Worm (Caenorhabditis elegans) whole organism, L2 larva: ENCODE measurements around the gene qua-1.

Experiments used
- C34F6.9 ChIP-seq: fragments of 150-350 bp; optimal IDR thresholded peaks from 2 replicates; lab custom pipeline; 2014; ENCODE audit warnings: missing biosample characterization, missing genetic modification characterization
- F13H6.1 ChIP-seq: sonication (generic microtip); optimal IDR thresholded peaks from 2 replicates; lab custom pipeline; 2016; ENCODE audit warnings: missing genetic modification characterization, missing compliant biosample characterization
- R02D3.7 ChIP-seq: fragments of 150-350 bp; optimal IDR thresholded peaks from 2 replicates; lab custom pipeline; 2014; ENCODE audit warnings: missing biosample characterization, missing genetic modification characterization
- Y55F3AM.14 ChIP-seq: fragments of 200-800 bp; sonication (Bioruptor generic); optimal IDR thresholded peaks from 2 replicates; lab custom pipeline; 2018; ENCODE audit warnings: mild to moderate bottlenecking, missing genetic modification characterization, missing compliant biosample characterization
- ZK546.5 ChIP-seq: sonication (generic microtip); optimal IDR thresholded peaks from 2 replicates; lab custom pipeline; 2017; ENCODE audit warnings: missing biosample characterization, missing genetic modification characterization
- alr-1 ChIP-seq: fragments of 150-350 bp; optimal IDR thresholded peaks from 2 replicates; lab custom pipeline; 2014; ENCODE audit warnings: missing biosample characterization, missing genetic modification characterization
- aly-2 ChIP-seq: fragments of 150-350 bp; optimal IDR thresholded peaks from 2 replicates; lab custom pipeline; 2014; ENCODE audit warnings: missing biosample characterization, missing genetic modification characterization
- ama-1 ChIP-seq: fragments of 150-350 bp; optimal IDR thresholded peaks from 2 replicates; lab custom pipeline; 2018; ENCODE audit warnings: inconsistent platforms
- blmp-1 ChIP-seq: sonication (generic microtip); optimal IDR thresholded peaks from 2 replicates; lab custom pipeline; 2017; ENCODE audit warnings: missing genetic modification characterization, mild to moderate bottlenecking, missing compliant biosample characterization, antibody characterized with exemption, moderate library complexity; ENCODE audit not compliant: insufficient read depth
- ceh-16 ChIP-seq: fragments of 150-350 bp; optimal IDR thresholded peaks from 2 replicates; lab custom pipeline; 2014; ENCODE audit warnings: missing biosample characterization, missing genetic modification characterization
- ceh-82 ChIP-seq: fragments of 150-350 bp; optimal IDR thresholded peaks from 2 replicates; lab custom pipeline; 2014; ENCODE audit warnings: missing biosample characterization, missing genetic modification characterization
- crh-2 ChIP-seq: sonication (generic microtip); optimal IDR thresholded peaks from 2 replicates; lab custom pipeline; 2017; ENCODE audit warnings: missing biosample characterization, missing genetic modification characterization
- dmd-4 ChIP-seq: sonication (generic microtip); optimal IDR thresholded peaks from 2 replicates; lab custom pipeline; 2017; ENCODE audit warnings: missing biosample characterization, missing genetic modification characterization
- egl-27 ChIP-seq: sonication (generic microtip); optimal IDR thresholded peaks from 3 replicates; lab custom pipeline; 2017; ENCODE audit warnings: missing biosample characterization, missing genetic modification reagents, missing genetic modification characterization
- elt-1 ChIP-seq: fragments of 150-350 bp; optimal IDR thresholded peaks from 2 replicates; lab custom pipeline; 2014; ENCODE audit warnings: missing biosample characterization, missing genetic modification characterization
- elt-3 ChIP-seq: sonication (generic microtip); optimal IDR thresholded peaks from 2 replicates; lab custom pipeline; 2017; ENCODE audit warnings: missing biosample characterization, missing genetic modification characterization
- fos-1 ChIP-seq: fragments of 150-350 bp; optimal IDR thresholded peaks from 2 replicates; lab custom pipeline; 2014; ENCODE audit warnings: missing biosample characterization, missing genetic modification characterization
- gmeb-1 ChIP-seq: fragments of 150-350 bp; optimal IDR thresholded peaks from 2 replicates; lab custom pipeline; 2014; ENCODE audit warnings: missing biosample characterization, missing genetic modification characterization
- lin-11 ChIP-seq: fragments of 150-350 bp; sonication (generic microtip); optimal IDR thresholded peaks from 2 replicates; lab custom pipeline; 2014; ENCODE audit warnings: missing biosample characterization, missing genetic modification characterization, inconsistent platforms, mixed read lengths
- lin-13 ChIP-seq: fragments of 150-350 bp; optimal IDR thresholded peaks from 2 replicates; lab custom pipeline; 2014; ENCODE audit warnings: missing biosample characterization, missing genetic modification reagents, missing genetic modification characterization
- lin-39 ChIP-seq: fragments of 150-350 bp; optimal IDR thresholded peaks from 2 replicates; lab custom pipeline; 2014; ENCODE audit warnings: missing biosample characterization, missing genetic modification reagents, missing genetic modification characterization
- lsy-2 ChIP-seq, 2 experiments: fragments of 150-350 bp in 1 of 2; sonication (generic microtip) in 1 of 2; optimal IDR thresholded peaks; 2 replicates each; lab custom pipeline; 2014 to 2017; ENCODE audit warnings: missing biosample characterization in 2 of 2, missing genetic modification characterization in 2 of 2
- mab-5 ChIP-seq: fragments of 150-350 bp; optimal IDR thresholded peaks from 2 replicates; lab custom pipeline; 2014; ENCODE audit warnings: missing biosample characterization, missing genetic modification characterization
- mbf-1 ChIP-seq: sonication (generic microtip); optimal IDR thresholded peaks from 2 replicates; lab custom pipeline; 2017; ENCODE audit warnings: missing biosample characterization, missing genetic modification characterization
- mdl-1 ChIP-seq, 2 experiments: fragments of 150-350 bp in 1 of 2; sonication (generic microtip) in 1 of 2; optimal IDR thresholded peaks; 2 replicates each; lab custom pipeline; 2017; ENCODE audit warnings: missing biosample characterization in 2 of 2, missing genetic modification characterization in 2 of 2
- nhr-10 ChIP-seq: sonication (generic microtip); optimal IDR thresholded peaks from 2 replicates; lab custom pipeline; 2017; ENCODE audit warnings: missing biosample characterization, missing genetic modification characterization
- nhr-11 ChIP-seq: fragments of 150-350 bp; optimal IDR thresholded peaks from 2 replicates; lab custom pipeline; 2014; ENCODE audit warnings: missing biosample characterization, missing genetic modification characterization
- nhr-12 ChIP-seq: fragments of 150-350 bp; optimal IDR thresholded peaks from 2 replicates; lab custom pipeline; 2014; ENCODE audit warnings: missing biosample characterization, missing genetic modification characterization
- nhr-129 ChIP-seq: fragments of 150-350 bp; optimal IDR thresholded peaks from 2 replicates; lab custom pipeline; 2014; ENCODE audit warnings: missing biosample characterization, missing genetic modification characterization
- nhr-21 ChIP-seq: fragments of 150-350 bp; optimal IDR thresholded peaks from 2 replicates; lab custom pipeline; 2014; ENCODE audit warnings: missing biosample characterization, missing genetic modification characterization
- nhr-23 ChIP-seq: fragments of 150-350 bp; optimal IDR thresholded peaks from 2 replicates; lab custom pipeline; 2014; ENCODE audit warnings: missing biosample characterization, missing genetic modification reagents, missing genetic modification characterization
- nhr-237 ChIP-seq: fragments of 150-350 bp; optimal IDR thresholded peaks from 2 replicates; lab custom pipeline; 2014; ENCODE audit warnings: missing biosample characterization, missing genetic modification characterization
- nhr-25 ChIP-seq: fragments of 150-350 bp; sonication (generic microtip); optimal IDR thresholded peaks from 3 replicates; lab custom pipeline; 2014; ENCODE audit warnings: missing biosample characterization, missing genetic modification characterization
- nhr-6 ChIP-seq: fragments of 150-350 bp; optimal IDR thresholded peaks from 2 replicates; lab custom pipeline; 2014; ENCODE audit warnings: missing biosample characterization, missing genetic modification characterization
- nhr-77 ChIP-seq: fragments of 150-350 bp; optimal IDR thresholded peaks from 2 replicates; lab custom pipeline; 2014; ENCODE audit warnings: missing biosample characterization, missing genetic modification characterization
- peb-1 ChIP-seq: fragments of 150-350 bp; optimal IDR thresholded peaks from 2 replicates; lab custom pipeline; 2014; ENCODE audit warnings: missing biosample characterization, missing genetic modification characterization
- sem-4 ChIP-seq: fragments of 150-350 bp; optimal IDR thresholded peaks from 2 replicates; lab custom pipeline; 2014; ENCODE audit warnings: missing biosample characterization, missing genetic modification reagents, missing genetic modification characterization
- skn-1 ChIP-seq: sonication (generic microtip); optimal IDR thresholded peaks from 2 replicates; lab custom pipeline; 2017; ENCODE audit warnings: missing biosample characterization, missing genetic modification characterization
- sma-3 ChIP-seq: sonication (generic microtip); optimal IDR thresholded peaks from 2 replicates; lab custom pipeline; 2016; ENCODE audit warnings: missing genetic modification reagents, missing genetic modification characterization, missing compliant biosample characterization
- sma-9 ChIP-seq, 2 experiments: fragments of 150-350 bp in 1 of 2; sonication (generic microtip) in 1 of 2; optimal IDR thresholded peaks; 2 replicates each; lab custom pipeline; 2014 to 2016; ENCODE audit warnings: missing genetic modification characterization in 2 of 2, mild to moderate bottlenecking in 1 of 2, missing biosample characterization in 1 of 2, missing compliant biosample characterization in 1 of 2, missing genetic modification reagents in 1 of 2, moderate library complexity in 1 of 2
- snpc-4 ChIP-seq: fragments of 150-350 bp; optimal IDR thresholded peaks from 2 replicates; lab custom pipeline; 2014; ENCODE audit warnings: missing biosample characterization, missing genetic modification characterization
- unc-39 ChIP-seq: fragments of 150-350 bp; optimal IDR thresholded peaks from 2 replicates; lab custom pipeline; 2014; ENCODE audit warnings: missing biosample characterization, missing genetic modification characterization
- unc-55 ChIP-seq: fragments of 150-350 bp; sonication (generic microtip); optimal IDR thresholded peaks from 3 replicates; lab custom pipeline; 2014; ENCODE audit warnings: missing biosample characterization, missing genetic modification reagents, missing genetic modification characterization
- unc-62 ChIP-seq: fragments of 150-350 bp; optimal IDR thresholded peaks from 2 replicates; lab custom pipeline; 2014; ENCODE audit warnings: missing biosample characterization, missing genetic modification reagents, missing genetic modification characterization
- zag-1 ChIP-seq: fragments of 150-350 bp; optimal IDR thresholded peaks from 2 replicates; lab custom pipeline; 2014; ENCODE audit warnings: missing biosample characterization, missing genetic modification characterization
- ztf-1 ChIP-seq: fragments of 200-800 bp; sonication (Bioruptor generic); conservative IDR thresholded peaks from 2 replicates; pipeline ENCODE4 v1.3.6; 2022; ENCODE audit warnings: missing genetic modification characterization, missing compliant biosample characterization
- ztf-11 ChIP-seq: sonication (generic microtip); optimal IDR thresholded peaks from 2 replicates; lab custom pipeline; 2017; ENCODE audit warnings: missing biosample characterization, missing genetic modification characterization
- ztf-4 ChIP-seq: fragments of 150-350 bp; optimal IDR thresholded peaks from 2 replicates; lab custom pipeline; 2014; ENCODE audit warnings: missing biosample characterization, missing genetic modification characterization

Gene qua-1

DNA sequence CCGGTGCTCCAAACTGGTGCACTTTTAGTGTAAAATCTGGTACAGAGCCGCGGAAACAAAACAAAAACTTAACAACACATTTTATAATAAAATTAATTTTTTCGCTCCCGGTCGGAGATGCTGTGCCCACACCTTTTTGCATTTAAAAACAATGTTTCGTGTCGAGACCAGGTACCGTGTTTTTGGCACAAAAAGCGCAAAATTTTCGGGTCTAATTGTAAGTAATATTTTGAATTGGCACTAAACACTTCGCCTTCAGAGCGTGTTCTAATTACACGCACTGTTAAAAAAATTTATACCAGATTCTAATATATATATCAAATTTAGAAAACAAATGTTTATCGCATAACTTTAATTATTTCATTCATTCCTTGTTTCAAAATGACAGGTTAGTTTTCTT is 17.2 kb upstream of the qua-1 start, which contains the start of gene dylt-3:
dylt-3 (plus strand) TSS at position 301 of the 400 bp plus-strand sequence.
- no peak for TF ChIP-seq ztf-1 (GFP tag; lab: Robert Waterston, UW)
- no peak for TF ChIP-seq skn-1 (tag; lab: Kevin White, UChicago)
- TF ChIP-seq sem-4 (tag; lab: Kevin White, UChicago): no peak
- no peak for TF ChIP-seq aly-2 (tag; lab: Kevin White, UChicago)
- no peak for TF ChIP-seq nhr-23 (tag; lab: Kevin White, UChicago)
- TF ChIP-seq alr-1 (tag; lab: Kevin White, UChicago): no peak
- TF ChIP-seq lsy-2 (tag; optimal IDR thresholded peaks at IDR 0.05; lab: Kevin White, UChicago): no peak
- no peak for TF ChIP-seq elt-1 (tag; lab: Kevin White, UChicago)
- TF ChIP-seq Y55F3AM.14: no peak
- TF ChIP-seq dmd-4 (tag; lab: Kevin White, UChicago): no peak
- no peak for TF ChIP-seq unc-62
- no peak for TF ChIP-seq sma-9 (GFP tag; optimal IDR thresholded peaks at IDR 0.05; lab: Kevin White, UChicago)
- TF ChIP-seq sma-9 (tag; optimal IDR thresholded peaks at IDR 0.05; lab: Kevin White, UChicago): no peak
- no peak for TF ChIP-seq snpc-4 (tag; lab: Kevin White, UChicago)
- TF ChIP-seq ceh-16 (tag; lab: Kevin White, UChicago): no peak
- no peak for TF ChIP-seq fos-1 (tag; lab: Kevin White, UChicago)
- no peak for TF ChIP-seq ztf-4 (tag; lab: Kevin White, UChicago)

DNA sequence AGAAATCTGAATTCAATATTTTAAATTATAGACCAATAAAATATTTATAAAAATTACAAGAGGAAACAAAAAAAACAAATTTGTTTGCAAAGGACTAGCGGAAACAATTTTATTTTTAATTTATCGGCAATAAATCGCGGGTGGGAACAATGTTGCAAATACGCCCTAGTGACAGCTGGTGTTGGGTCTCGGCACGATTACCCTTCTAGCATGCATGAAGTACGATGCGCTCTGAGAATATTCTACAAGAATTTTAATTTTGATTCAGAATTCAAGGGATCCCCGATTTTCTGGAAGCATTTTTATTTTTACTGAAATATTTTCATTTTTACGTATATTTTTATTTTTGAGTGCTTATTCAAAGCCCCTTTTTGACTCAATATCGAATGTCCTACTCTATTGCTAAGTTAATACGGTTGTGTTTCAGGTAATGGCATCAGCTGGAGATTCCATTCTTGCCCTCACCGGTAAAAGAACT is 13.5 kb upstream of the qua-1 start, which contains the start of the genes mig-5 and cct-1:
mig-5 (minus strand) TSS at position 8 of the 478 bp plus-strand sequence.
cct-1 (plus strand) TSS at position 428 of the 478 bp plus-strand sequence.
- TF ChIP-seq gmeb-1 (tag; lab: Kevin White, UChicago) (peak; percentile 98), Y55F3AM.14 (peak; percentile 71), fos-1 (tag; lab: Kevin White, UChicago) (peak; percentile 90), elt-3 (tag; lab: Kevin White, UChicago) (no peak), mbf-1 (tag; lab: Kevin White, UChicago) (peak; percentile 50), lin-13 (peak; percentile 97), elt-1 (tag; lab: Kevin White, UChicago) (peak; percentile 16), alr-1 (tag; lab: Kevin White, UChicago) (peak; percentile 9), blmp-1 (tag; lab: Kevin White, UChicago) (peak; percentile 75), ztf-11 (peak; percentile 51), ztf-4 (tag; lab: Kevin White, UChicago) (peak; percentile 98), nhr-6 (tag; lab: Kevin White, UChicago) (peak; percentile 97), zag-1 (peak; percentile 94), nhr-77 (tag; lab: Kevin White, UChicago) (peak; percentile 86), peb-1 (tag; lab: Kevin White, UChicago) (no peak), C34F6.9 (tag; lab: Kevin White, UChicago) (peak; percentile 99), ZK546.5 (tag; lab: Kevin White, UChicago) (peak; percentile 90), sma-3 (GFP tag; lab: Kevin White, UChicago) (peak; percentile 98), aly-2 (tag; lab: Kevin White, UChicago) (no peak), nhr-11 (tag; lab: Kevin White, UChicago) (peak; percentile 48), unc-55 (peak; percentile 100), nhr-23 (tag; lab: Kevin White, UChicago) (no peak), nhr-25 (peak; percentile 99), nhr-12 (tag; lab: Kevin White, UChicago) (peak; percentile 42), sem-4 (tag; lab: Kevin White, UChicago) (peak; percentile 99), R02D3.7 (peak; percentile 83), nhr-129 (peak; percentile 94), dmd-4 (tag; lab: Kevin White, UChicago) (peak; percentile 41), nhr-10 (tag; lab: Kevin White, UChicago) (peak; percentile 85), ztf-1 (GFP tag; lab: Robert Waterston, UW) (no peak), unc-39 (no peak), skn-1 (tag; lab: Kevin White, UChicago) (peak; percentile 63), mdl-1 (tag; optimal IDR thresholded peaks at IDR 0.05; lab: Kevin White, UChicago) (peak in 1 of 2 experiments; percentile 78), crh-2 (tag; lab: Kevin White, UChicago) (peak; percentile 99), sma-9 (GFP tag; optimal IDR thresholded peaks at IDR 0.05; lab: Kevin White, UChicago) (peak; percentile 98), sma-9 (tag; optimal IDR thresholded peaks at IDR 0.05; lab: Kevin White, UChicago) (no peak), unc-62 (peak; percentile 89), nhr-21 (tag; lab: Kevin White, UChicago) (peak; percentile 97), ceh-16 (tag; lab: Kevin White, UChicago) (peak; percentile 92), nhr-237 (tag; lab: Kevin White, UChicago) (peak; percentile 84), lsy-2 (tag; optimal IDR thresholded peaks at IDR 0.05; lab: Kevin White, UChicago) (peak; percentile 99 to 100), lin-39 (tag; lab: Kevin White, UChicago) (no peak), mab-5 (peak; percentile 97), egl-27 (tag; lab: Kevin White, UChicago) (peak; percentile 91), lin-11 (peak; percentile 98), snpc-4 (tag; lab: Kevin White, UChicago) (peak; percentile 90), ceh-82 (peak; percentile 91), ama-1 (lab: Kevin White, UChicago) (peak; percentile 41), F13H6.1 (tag; lab: Kevin White, UChicago) (peak; percentile 96)
